Worm (Caenorhabditis elegans): ENCODE results near the gene ZC250.5.
A peak's percentile ranks its signal among the peaks of the same experiment; 100 is the strongest.

Gene ZC250.5

DNA sequence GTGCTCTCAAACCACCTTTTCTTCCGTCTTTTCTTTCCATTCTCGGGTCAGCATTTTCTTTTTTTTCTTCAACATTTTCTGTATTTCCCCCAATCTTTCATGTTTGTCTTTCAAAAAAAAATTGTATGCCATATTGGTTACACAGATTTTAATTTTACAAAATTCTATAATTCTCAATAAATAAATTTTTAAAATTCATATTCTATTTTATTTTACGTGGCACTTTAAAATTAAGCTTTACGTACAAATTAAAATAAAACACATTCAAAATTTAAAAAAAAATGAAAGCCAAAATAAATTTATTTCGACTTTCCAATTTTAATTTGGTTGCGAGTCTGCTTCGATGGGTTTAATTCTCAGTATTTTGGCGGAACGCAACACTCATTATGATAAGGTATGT lies at the start of gene ZC250.5:
Gene ZC250.5, plus strand, starts transcription at position 301 of the 400 bp plus-strand sequence.
- no peak for TF ChIP-seq C38D4.7 (GFP tag; optimal IDR thresholded peaks at IDR 0.05)
- TF ChIP-seq ceh-34 (tag; optimal IDR thresholded peaks at IDR 0.05), result no peak
- TF ChIP-seq lin-11 (tag; optimal IDR thresholded peaks at IDR 0.05), result no peak
- TF ChIP-seq sox-4 (tag; optimal IDR thresholded peaks at IDR 0.05), result no peak
- TF ChIP-seq fkh-6 (tag; optimal IDR thresholded peaks at IDR 0.05), result no peak

DNA sequence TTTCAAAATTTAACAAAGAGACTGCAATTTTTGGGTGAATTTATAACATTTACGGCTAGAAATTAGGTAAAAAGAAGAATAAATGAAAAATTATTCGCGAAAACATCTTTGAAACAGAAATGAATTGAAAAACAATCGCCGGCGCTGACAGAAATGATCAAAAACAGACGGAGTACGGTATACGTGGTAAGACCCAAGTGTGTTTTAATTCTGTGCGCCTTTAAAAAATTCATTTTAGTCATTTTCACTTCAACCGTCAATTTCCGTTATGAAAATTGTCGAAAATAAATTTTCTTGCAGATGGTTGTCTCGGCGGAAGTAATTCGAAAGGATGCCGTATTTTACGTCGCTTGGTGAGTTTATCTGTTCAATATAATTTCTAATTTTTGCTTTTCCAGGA lies 49.4 kb upstream of the ZC250.5 start, which contains the start of gene C53A3.3:
Gene C53A3.3, plus strand, starts transcription at position 301 of the 400 bp plus-strand sequence.
- TF ChIP-seq sox-2 (GFP tag; IDR thresholded peaks at IDR 0.05), result no peak
- TF ChIP-seq pat-9 (tag; optimal IDR thresholded peaks at IDR 0.05), result no peak
- TF ChIP-seq hlh-13 (GFP tag; optimal IDR thresholded peaks at IDR 0.05), result no peak
- no peak for TF ChIP-seq unc-3 (GFP tag; conservative IDR thresholded peaks at IDR 0.05)
- no peak for TF ChIP-seq unc-3 (tag; optimal IDR thresholded peaks at IDR 0.05)
- no peak for TF ChIP-seq ceh-18 (tag; optimal IDR thresholded peaks at IDR 0.05)
- TF ChIP-seq hlh-6 (tag; optimal IDR thresholded peaks at IDR 0.05), result no peak
- no peak for TF ChIP-seq ztf-16 (tag; optimal IDR thresholded peaks at IDR 0.05)
- TF ChIP-seq ceh-30 (tag; optimal IDR thresholded peaks at IDR 0.05), result no peak
- no peak for TF ChIP-seq sox-4 (tag; optimal IDR thresholded peaks at IDR 0.05)
- TF ChIP-seq K09A11.1 (tag; optimal IDR thresholded peaks at IDR 0.05; ENCODE audit: insufficient read depth), result no peak
- no peak for TF ChIP-seq fax-1 (tag; optimal IDR thresholded peaks at IDR 0.05)
- TF ChIP-seq ceh-19 (GFP tag; optimal IDR thresholded peaks at IDR 0.05), result no peak
- no peak for TF ChIP-seq npax-4 (tag; optimal IDR thresholded peaks at IDR 0.05)
- no peak for TF ChIP-seq madf-2 (tag; optimal IDR thresholded peaks at IDR 0.05)
- TF ChIP-seq gmeb-2 (tag; optimal IDR thresholded peaks at IDR 0.05), result no peak
- no peak for TF ChIP-seq pros-1 (tag; optimal IDR thresholded peaks at IDR 0.05)

DNA sequence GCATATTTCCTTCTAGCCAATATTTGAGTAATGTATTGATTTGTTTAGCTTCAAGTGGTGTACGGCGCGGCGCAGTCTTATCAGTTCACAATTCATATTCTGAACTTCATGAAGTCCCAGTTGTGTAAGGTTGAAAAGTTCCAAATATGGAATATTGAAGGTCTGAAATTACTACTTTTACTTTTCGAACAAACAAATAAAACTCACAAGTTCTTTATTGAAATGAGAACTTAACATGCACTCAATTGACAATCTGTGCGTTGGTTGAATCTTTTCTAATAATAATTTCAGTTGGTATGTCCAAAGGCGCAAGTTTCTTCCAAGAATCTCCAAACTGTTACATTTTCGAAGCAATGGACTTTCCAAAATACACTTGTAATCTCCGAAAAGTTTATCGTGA lies 46.8 kb upstream of the ZC250.5 start, which contains the start of gene C53A3.4:
Gene C53A3.4, minus strand, starts transcription at position 101 of the 400 bp plus-strand sequence.
- TF ChIP-seq sdc-2 (tag; optimal IDR thresholded peaks at IDR 0.05), result no peak

DNA sequence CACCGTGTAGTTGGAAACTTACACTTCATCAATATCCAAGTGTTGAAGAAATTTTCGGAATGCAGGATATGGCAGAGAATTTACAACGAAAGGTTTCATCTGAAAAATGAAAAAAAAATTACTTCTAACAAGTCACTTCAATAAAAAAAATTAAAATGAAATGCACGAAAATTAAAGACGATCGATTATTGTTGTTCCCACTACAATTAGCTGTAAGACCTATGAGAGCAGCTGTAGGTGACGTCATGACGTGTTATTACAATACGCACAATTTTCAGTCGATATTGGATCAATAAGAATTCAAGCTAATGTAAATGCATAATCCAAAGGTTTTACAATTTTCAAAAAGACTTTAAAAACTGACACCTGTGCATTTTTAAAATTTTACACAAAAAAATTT lies 45.4 kb upstream of the ZC250.5 start, which contains the start of gene C53A3.1:
Gene C53A3.1, minus strand, starts transcription at position 101 of the 400 bp plus-strand sequence.
- TF ChIP-seq ceh-19 (GFP tag; optimal IDR thresholded peaks at IDR 0.05) (no peak), hlh-6 (tag; optimal IDR thresholded peaks at IDR 0.05) (no peak), ceh-45 (GFP tag; IDR thresholded peaks at IDR 0.05) (no peak), sox-4 (tag; optimal IDR thresholded peaks at IDR 0.05) (no peak)

DNA sequence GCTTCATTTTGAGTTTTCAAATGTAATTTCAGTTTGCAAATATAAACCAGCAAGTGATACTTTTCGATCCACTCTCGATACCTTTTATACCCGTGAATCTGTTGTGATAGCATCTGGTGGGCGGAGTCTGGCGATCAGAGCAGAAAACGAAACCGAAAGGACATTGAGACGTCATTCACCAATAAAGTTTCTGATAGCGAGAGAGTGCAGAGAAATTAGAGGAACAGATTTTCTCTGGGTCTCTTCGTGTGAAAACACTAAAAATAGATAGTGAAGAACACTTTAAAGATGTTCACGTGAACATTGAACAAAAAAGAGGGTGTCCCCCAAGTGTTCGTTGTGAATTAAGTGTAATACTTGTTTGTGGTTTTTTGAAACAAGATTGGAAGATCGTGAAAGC lies 41.8 kb upstream of the ZC250.5 start, which contains the start of gene pgph-3:
Gene pgph-3, minus strand, starts transcription at position 60 of the 400 bp plus-strand sequence.
- TF ChIP-seq fax-1 (tag; optimal IDR thresholded peaks at IDR 0.05) (no peak), elt-2 (tag; optimal IDR thresholded peaks at IDR 0.05) (peak; percentile 52)

DNA sequence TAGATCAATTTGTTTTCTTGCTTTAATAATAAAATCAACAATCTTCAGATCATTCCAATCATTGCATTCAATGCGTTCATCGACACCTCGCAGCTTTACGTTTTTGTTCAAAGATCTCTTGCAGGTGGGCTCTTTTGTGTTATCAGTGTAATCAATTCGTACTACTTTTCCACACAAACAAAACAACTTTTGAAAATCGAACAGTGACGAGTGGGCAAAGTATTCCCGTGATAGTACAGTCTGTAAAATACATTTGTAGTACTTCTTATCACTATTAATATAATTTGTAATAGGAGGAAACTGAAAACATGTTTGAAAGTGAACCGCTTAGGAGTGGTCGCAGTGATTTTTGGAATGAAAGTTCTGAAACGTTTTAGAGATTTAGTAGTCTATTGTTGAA lies 40.5 kb upstream of the ZC250.5 start, which contains the start of gene pgph-2:
Gene pgph-2, plus strand, starts transcription at position 47 of the 400 bp plus-strand sequence.
- TF ChIP-seq ets-4 (tag; optimal IDR thresholded peaks at IDR 0.05) (no peak), npax-4 (tag; optimal IDR thresholded peaks at IDR 0.05) (no peak), dve-1 (tag; optimal IDR thresholded peaks at IDR 0.05) (no peak), unc-86 (tag; optimal IDR thresholded peaks at IDR 0.05) (no peak), pros-1 (tag; optimal IDR thresholded peaks at IDR 0.05) (no peak), pqm-1 (tag; optimal IDR thresholded peaks at IDR 0.05) (no peak), ztf-16 (tag; optimal IDR thresholded peaks at IDR 0.05) (no peak), fkh-10 (GFP tag; optimal IDR thresholded peaks at IDR 0.05) (no peak), Y22D7AL.16 (tag; optimal IDR thresholded peaks at IDR 0.05) (no peak), elt-2 (tag; optimal IDR thresholded peaks at IDR 0.05) (no peak), nhr-232 (tag; optimal IDR thresholded peaks at IDR 0.05) (no peak), sox-2 (GFP tag; IDR thresholded peaks at IDR 0.05) (no peak), pha-2 (tag; optimal IDR thresholded peaks at IDR 0.05) (no peak), ahr-1 (tag; optimal IDR thresholded peaks at IDR 0.05) (no peak), K02D7.2 (tag; optimal IDR thresholded peaks at IDR 0.05) (no peak), lin-11 (tag; optimal IDR thresholded peaks at IDR 0.05) (no peak), syd-9 (tag; optimal IDR thresholded peaks at IDR 0.05) (no peak), hlh-15 (tag; optimal IDR thresholded peaks at IDR 0.05) (no peak)

Measured in whole organism, late embryonic.